Worm (Caenorhabditis elegans) whole organism, young adult: Measurements from ENCODE around the gene trpa-1.

ENCODE experiments used
- B0035.1 ChIP-seq: sonication (generic microtip); optimal IDR thresholded peaks from 2 replicates; lab custom pipeline; 2016; ENCODE audit warnings: missing genetic modification characterization, mild to moderate bottlenecking, missing compliant biosample characterization, missing genotype, missing genetic modification reagents
- F22D6.2 ChIP-seq: sonication (generic microtip); optimal IDR thresholded peaks from 2 replicates; lab custom pipeline; 2016; ENCODE audit warnings: mild to moderate bottlenecking, missing genetic modification characterization, missing compliant biosample characterization
- Y53G8AR.9 ChIP-seq: fragments of 200-800 bp; sonication (Bioruptor generic); conservative IDR thresholded peaks from 2 replicates; pipeline ENCODE4 v1.3.6; 2022; ENCODE audit warnings: missing genetic modification reagents, missing genetic modification characterization, missing compliant biosample characterization
- efl-1 ChIP-seq: fragments of 150-350 bp; optimal IDR thresholded peaks from 2 replicates; lab custom pipeline; 2014; ENCODE audit warnings: missing biosample characterization, missing genetic modification reagents, missing genetic modification characterization
- egl-18 ChIP-seq: fragments of 200-800 bp; sonication (Bioruptor generic); IDR thresholded peaks from 2 replicates; pipeline ENCODE4 v1.3.6; 2022; ENCODE audit warnings: missing genetic modification reagents, missing genetic modification characterization, missing compliant biosample characterization
- egl-44 ChIP-seq: fragments of 200-800 bp; sonication (Bioruptor generic); IDR thresholded peaks from 2 replicates; pipeline ENCODE4 v1.3.6; 2022; ENCODE audit warnings: missing genetic modification reagents, missing genetic modification characterization, missing compliant biosample characterization
- hsf-1 ChIP-seq: fragments of 200-800 bp; sonication (Bioruptor generic); IDR thresholded peaks from 2 replicates; pipeline ENCODE4 v1.3.6; 2022; ENCODE audit warnings: missing genetic modification reagents, missing genetic modification characterization, missing compliant biosample characterization
- madf-10 ChIP-seq: sonication (generic microtip); optimal IDR thresholded peaks from 2 replicates; lab custom pipeline; 2016; ENCODE audit warnings: mild to moderate bottlenecking, missing genetic modification characterization, missing compliant biosample characterization
- nfyb-1 ChIP-seq: fragments of 200-800 bp; sonication (Bioruptor generic); IDR thresholded peaks from 2 replicates; pipeline ENCODE4 v1.3.6; 2022; ENCODE audit warnings: missing genetic modification reagents, missing genetic modification characterization, missing compliant biosample characterization
- nhr-90 ChIP-seq: sonication (generic microtip); optimal IDR thresholded peaks from 2 replicates; lab custom pipeline; 2016; ENCODE audit warnings: missing genotype, mild to moderate bottlenecking, missing genetic modification characterization, missing compliant biosample characterization
- pha-4 ChIP-seq: fragments of 150-350 bp; sonication (generic microtip); optimal IDR thresholded peaks from 2 replicates; lab custom pipeline; 2014; ENCODE audit warnings: missing biosample characterization, missing genetic modification reagents, missing genetic modification characterization
- rpc-1 ChIP-seq, 2 experiments: fragments of 150-350 bp in 1 of 2; sonication (generic microtip) in 1 of 2; optimal IDR thresholded peaks; 2 replicates each; lab custom pipeline; 2014 to 2018; ENCODE audit warnings: missing biosample characterization in 1 of 2, missing genetic modification characterization in 1 of 2, missing genetic modification reagents in 1 of 2, missing genotype in 1 of 2

ce11 chrIV:11854777-11855176 lies 9.5 kb upstream of the trpa-1 start, which contains the start of gene tag-30:
- TF ChIP-seq efl-1 (GFP tag; lab: Kevin White, UChicago) = no peak
- TF ChIP-seq egl-44 = no peak
- TF ChIP-seq pha-4 (tag; lab: Kevin White, UChicago) = no peak
- TF ChIP-seq madf-10 (tag; lab: Kevin White, UChicago) = no peak
- no peak for TF ChIP-seq nhr-90 (tag; lab: Kevin White, UChicago)
- TF ChIP-seq nfyb-1 (GFP tag; lab: Robert Waterston, UW) = no peak
- no peak for TF ChIP-seq hsf-1 (GFP tag; lab: Robert Waterston, UW)
- no peak for TF ChIP-seq F22D6.2 (tag; lab: Kevin White, UChicago)
- TF ChIP-seq B0035.1 (tag; lab: Kevin White, UChicago) = no peak
- TF ChIP-seq rpc-1 (optimal IDR thresholded peaks at IDR 0.05; lab: Kevin White, UChicago) = no peak
- TF ChIP-seq rpc-1 (tag; optimal IDR thresholded peaks at IDR 0.05; lab: Kevin White, UChicago) = no peak
- no peak for TF ChIP-seq egl-18 (GFP tag; lab: Robert Waterston, UW)
- TF ChIP-seq Y53G8AR.9 (GFP tag; lab: Robert Waterston, UW) = 0 out of 2 replicates have a peak, but pooled peaks have one; percentile 45
